Worm (Caenorhabditis elegans): ENCODE results near the gene R05D8.9.

- TF ChIP-seq zag-1 (tag; optimal IDR thresholded peaks at IDR 0.05) (no peak), ZK546.5 (tag; optimal IDR thresholded peaks at IDR 0.05) (no peak), ceh-82 (tag; optimal IDR thresholded peaks at IDR 0.05) (no peak), nhr-129 (tag; optimal IDR thresholded peaks at IDR 0.05) (no peak), elt-1 (tag; optimal IDR thresholded peaks at IDR 0.05) (no peak), fos-1 (tag; optimal IDR thresholded peaks at IDR 0.05) (no peak), lin-11 (tag; optimal IDR thresholded peaks at IDR 0.05) (no peak), mab-5 (tag; optimal IDR thresholded peaks at IDR 0.05) (no peak)
Measured at ce11 chrV:2815956-2816355, 48.6 kb upstream of the R05D8.9 start, which contains the start of gene F54E2.5.
